Worm (Caenorhabditis elegans) whole organism, midembryonic: Measurements from ENCODE around the gene srbc-84.

Experiments used
- T22C8.4 ChIP-seq: fragments of 200-800 bp; sonication (Bioruptor generic); IDR thresholded peaks from 2 replicates; pipeline ENCODE4 v1.3.6; 2022; ENCODE audit warnings: missing genetic modification characterization, missing compliant biosample characterization
- cog-1 ChIP-seq: sonication (generic microtip); optimal IDR thresholded peaks from 2 replicates; lab custom pipeline; 2016; ENCODE audit warnings: missing genetic modification characterization, missing compliant biosample characterization
- flt-1 ChIP-seq: fragments of 200-800 bp; sonication (Bioruptor generic); IDR thresholded peaks from 2 replicates; pipeline ENCODE4 v1.3.6; 2022; ENCODE audit warnings: missing genetic modification characterization, missing compliant biosample characterization
- med-1 ChIP-seq: sonication (generic microtip); optimal IDR thresholded peaks from 2 replicates; lab custom pipeline; 2017; ENCODE audit warnings: missing genetic modification characterization, mild to moderate bottlenecking, missing compliant biosample characterization, antibody characterized with exemption, missing genetic modification reagents; ENCODE audit not compliant: insufficient read depth
- ref-1 ChIP-seq: fragments of 200-800 bp; sonication (Bioruptor generic); conservative IDR thresholded peaks from 2 replicates; pipeline ENCODE4 v1.3.6; 2022; ENCODE audit warnings: missing genetic modification reagents, missing genetic modification characterization, missing compliant biosample characterization
- tab-1 ChIP-seq: fragments of 200-800 bp; sonication (Bioruptor generic); IDR thresholded peaks from 2 replicates; pipeline ENCODE4 v1.3.6; 2022; ENCODE audit warnings: missing genetic modification characterization, missing compliant biosample characterization
- ztf-23 ChIP-seq: fragments of 200-800 bp; sonication (Bioruptor generic); IDR thresholded peaks from 2 replicates; pipeline ENCODE4 v1.3.6; 2022; ENCODE audit warnings: missing genetic modification reagents, missing genetic modification characterization, missing compliant biosample characterization
- ztf-29 ChIP-seq: fragments of 200-800 bp; sonication (Bioruptor generic); IDR thresholded peaks from 2 replicates; pipeline ENCODE4 v1.3.6; 2022; ENCODE audit warnings: missing genetic modification reagents, missing genetic modification characterization, missing compliant biosample characterization

ce11 chrV:16315004-16315403 lies 16.2 kb downstream of the srbc-84 start, which contains the start of gene str-214:
- no peak for TF ChIP-seq ztf-29 (GFP tag; lab: Robert Waterston, UW)
- TF ChIP-seq cog-1 (tag; lab: Kevin White, UChicago), result no peak
- no peak for TF ChIP-seq tab-1 (GFP tag; lab: Robert Waterston, UW)
- TF ChIP-seq ref-1 (GFP tag; lab: Robert Waterston, UW), result no peak
- TF ChIP-seq ztf-23 (GFP tag; lab: Robert Waterston, UW), result no peak
- no peak for TF ChIP-seq T22C8.4
- TF ChIP-seq med-1, result no peak
- no peak for TF ChIP-seq flt-1 (GFP tag; lab: Robert Waterston, UW)
